Fruit fly (Drosophila melanogaster) whole organism, embryonic: ENCODE data around the gene ct.

Experiments used
- Atf6 ChIP-seq: fragments of 200-800 bp; sonication (Bioruptor generic); IDR thresholded peaks from 2 replicates; pipeline ENCODE4 v1.3.6; 2022; ENCODE audit warnings: missing biosample characterization, missing genetic modification characterization
- CG10462 ChIP-seq: fragments of 200-800 bp; sonication (Bioruptor generic); optimal IDR thresholded peaks from 2 replicates; lab custom pipeline; 2016; ENCODE audit warnings: missing biosample characterization, missing genetic modification characterization
- CG10654 ChIP-seq: fragments of 200-800 bp; sonication (Bioruptor generic); optimal IDR thresholded peaks from 2 replicates; lab custom pipeline; 2016; ENCODE audit warnings: missing biosample characterization, missing genetic modification characterization
- CG12391 ChIP-seq: fragments of 200-800 bp; sonication (Bioruptor generic); optimal IDR thresholded peaks from 3 replicates; lab custom pipeline; 2018; ENCODE audit warnings: missing biosample characterization, mild to moderate bottlenecking, missing genetic modification characterization, moderate library complexity
- CG12659 ChIP-seq: fragments of 200-800 bp; sonication (Bioruptor generic); optimal IDR thresholded peaks from 3 replicates; lab custom pipeline; 2017; ENCODE audit warnings: mild to moderate bottlenecking, missing biosample characterization, missing genetic modification reagents, missing genetic modification characterization
- CG12744 ChIP-seq: fragments of 200-800 bp; sonication (Bioruptor generic); optimal IDR thresholded peaks from 2 replicates; lab custom pipeline; 2016; ENCODE audit warnings: missing biosample characterization, missing genetic modification characterization
- CG13894 ChIP-seq: fragments of 200-800 bp; sonication (Bioruptor generic); optimal IDR thresholded peaks from 3 replicates; lab custom pipeline; 2018; ENCODE audit warnings: missing biosample characterization, mild to moderate bottlenecking, missing genetic modification characterization, moderate library complexity
- CG15011 ChIP-seq: fragments of 200-800 bp; sonication (Bioruptor generic); optimal IDR thresholded peaks from 3 replicates; lab custom pipeline; 2018; ENCODE audit warnings: missing biosample characterization, mild to moderate bottlenecking, missing genetic modification characterization
- CG15073 ChIP-seq: fragments of 200-800 bp; sonication (Bioruptor generic); optimal IDR thresholded peaks from 2 replicates; lab custom pipeline; 2016; ENCODE audit warnings: missing biosample characterization, missing genetic modification characterization
- CG1602 ChIP-seq: fragments of 200-800 bp; sonication (Bioruptor generic); optimal IDR thresholded peaks from 3 replicates; lab custom pipeline; 2016; ENCODE audit warnings: missing biosample characterization, missing genetic modification characterization
- CG17186 ChIP-seq: fragments of 200-800 bp; sonication (Bioruptor generic); optimal IDR thresholded peaks from 3 replicates; lab custom pipeline; 2017; ENCODE audit warnings: missing biosample characterization, missing genetic modification reagents, missing genetic modification characterization
- CG17802 ChIP-seq: fragments of 200-800 bp; sonication (Bioruptor generic); optimal IDR thresholded peaks from 2 replicates; lab custom pipeline; 2018; ENCODE audit warnings: missing biosample characterization, mild to moderate bottlenecking, missing genetic modification characterization, moderate library complexity
- CG17829 ChIP-seq: fragments of 200-800 bp; optimal IDR thresholded peaks from 2 replicates; lab custom pipeline; 2019; ENCODE audit warnings: missing biosample characterization, mild to moderate bottlenecking, missing genetic modification characterization, moderate library complexity
- CG2202 ChIP-seq: fragments of 200-800 bp; sonication (Bioruptor generic); optimal IDR thresholded peaks from 2 replicates; lab custom pipeline; 2018; ENCODE audit warnings: missing biosample characterization, mild to moderate bottlenecking, missing genetic modification characterization
- CG34376 ChIP-seq: fragments of 200-800 bp; sonication (Bioruptor generic); optimal IDR thresholded peaks from 2 replicates; lab custom pipeline; 2018; ENCODE audit warnings: missing biosample characterization, mild to moderate bottlenecking, missing genetic modification characterization
- CG34422 ChIP-seq: fragments of 200-800 bp; sonication (Bioruptor generic); IDR thresholded peaks from 3 replicates; pipeline ENCODE4 v1.3.6; 2022; ENCODE audit warnings: missing biosample characterization, missing genetic modification characterization
- CG43689 ChIP-seq: fragments of 200-800 bp; sonication (Bioruptor generic); IDR thresholded peaks from 2 replicates; pipeline ENCODE4 v1.3.6; 2022; ENCODE audit warnings: missing biosample characterization, missing genetic modification characterization
- CG4617 ChIP-seq: fragments of 200-800 bp; sonication (Bioruptor generic); optimal IDR thresholded peaks from 3 replicates; lab custom pipeline; 2016; ENCODE audit warnings: missing biosample characterization, missing genetic modification characterization, borderline replicate concordance
- CG8290 ChIP-seq, 3 experiments: fragments of 200-800 bp; sonication (Bioruptor generic); optimal IDR thresholded peaks; 2 replicates each; lab custom pipeline; 2016 to 2019; ENCODE audit warnings: missing biosample characterization in 3 of 3, missing genetic modification characterization in 3 of 3, mild to moderate bottlenecking in 2 of 3, moderate library complexity in 1 of 3
- CG9876 ChIP-seq: fragments of 200-800 bp; sonication (Bioruptor generic); optimal IDR thresholded peaks from 2 replicates; lab custom pipeline; 2016; ENCODE audit warnings: missing biosample characterization, missing genetic modification characterization
- CrebB ChIP-seq: fragments of 200-800 bp; sonication (Bioruptor generic); optimal IDR thresholded peaks from 3 replicates; lab custom pipeline; 2018; ENCODE audit warnings: missing biosample characterization, mild to moderate bottlenecking, missing genetic modification characterization
- Hr39 ChIP-seq: fragments of >200 bp; optimal IDR thresholded peaks from 2 replicates; lab custom pipeline; 2017
- Lpt ChIP-seq: fragments of >200 bp; optimal IDR thresholded peaks from 2 replicates; lab custom pipeline; 2018; ENCODE audit warnings: missing biosample characterization, missing genetic modification characterization
- Mad ChIP-seq: fragments of 200-800 bp; sonication (Bioruptor generic); optimal IDR thresholded peaks from 2 replicates; lab custom pipeline; 2016; ENCODE audit warnings: missing biosample characterization, missing genetic modification characterization
- Mrtf ChIP-seq: fragments of 200-800 bp; sonication (Bioruptor generic); IDR thresholded peaks from 3 replicates; pipeline ENCODE4 v1.3.6; 2022; ENCODE audit warnings: missing biosample characterization, missing genetic modification characterization
- NC2α ChIP-seq: fragments of 200-800 bp; sonication (Bioruptor generic); optimal IDR thresholded peaks from 2 replicates; lab custom pipeline; 2016; ENCODE audit warnings: missing biosample characterization, missing genetic modification characterization
- NK7.1 ChIP-seq: fragments of 200-800 bp; sonication (Bioruptor generic); optimal IDR thresholded peaks from 3 replicates; lab custom pipeline; 2016; ENCODE audit warnings: missing biosample characterization, missing genetic modification characterization
- Nf-YA ChIP-seq: fragments of 200-800 bp; sonication (Bioruptor generic); IDR thresholded peaks from 2 replicates; pipeline ENCODE4 v1.3.6; 2022; ENCODE audit warnings: missing biosample characterization, missing genetic modification characterization
- Sry-β ChIP-seq: fragments of 200-800 bp; sonication (Bioruptor generic); optimal IDR thresholded peaks from 2 replicates; lab custom pipeline; 2018; ENCODE audit warnings: missing biosample characterization, mild to moderate bottlenecking, missing genetic modification characterization, moderate library complexity
- Tbp ChIP-seq: fragments of >200 bp; optimal IDR thresholded peaks from 2 replicates; lab custom pipeline; 2018; ENCODE audit warnings: missing biosample characterization, missing genetic modification characterization
- ac ChIP-seq: fragments of 200-800 bp; sonication (Bioruptor generic); optimal IDR thresholded peaks from 3 replicates; lab custom pipeline; 2017; ENCODE audit warnings: missing biosample characterization, mild to moderate bottlenecking, missing genetic modification characterization
- ase ChIP-seq: fragments of 200-800 bp; sonication (Bioruptor generic); IDR thresholded peaks from 3 replicates; pipeline ENCODE4 v1.3.6; 2022; ENCODE audit warnings: missing biosample characterization, missing genetic modification characterization
- cg ChIP-seq: fragments of 200-800 bp; sonication (Bioruptor generic); optimal IDR thresholded peaks from 3 replicates; lab custom pipeline; 2019; ENCODE audit warnings: missing biosample characterization, mild to moderate bottlenecking, missing genetic modification characterization, moderate library complexity
- crc ChIP-seq: fragments of 200-800 bp; sonication (Bioruptor generic); optimal IDR thresholded peaks from 2 replicates; lab custom pipeline; 2016; ENCODE audit warnings: missing biosample characterization, missing genetic modification characterization
- crp ChIP-seq, 2 experiments: fragments of 200-800 bp; sonication (Bioruptor generic); optimal IDR thresholded peaks; 2 replicates in 1 of 2; 3 replicates in 1 of 2; lab custom pipeline; 2017; ENCODE audit warnings: missing biosample characterization in 2 of 2, missing genetic modification characterization in 2 of 2, mild to moderate bottlenecking in 1 of 2, moderate library complexity in 1 of 2
- danr ChIP-seq: fragments of 200-800 bp; sonication (Bioruptor generic); IDR thresholded peaks from 2 replicates; pipeline ENCODE4 v1.3.6; 2022; ENCODE audit warnings: missing biosample characterization, missing genetic modification characterization
- dimm ChIP-seq: fragments of 200-800 bp; sonication (Bioruptor generic); IDR thresholded peaks from 2 replicates; pipeline ENCODE4 v1.3.6; 2022; ENCODE audit warnings: missing biosample characterization, missing genetic modification characterization
- dmrt11E ChIP-seq: fragments of 200-800 bp; sonication (Bioruptor generic); optimal IDR thresholded peaks from 3 replicates; lab custom pipeline; 2018; ENCODE audit warnings: missing biosample characterization, mild to moderate bottlenecking, missing genetic modification characterization, moderate library complexity
- eve ChIP-seq, 2 experiments: fragments of >200 bp; optimal IDR thresholded peaks; 2 replicates each; lab custom pipeline; 2017; ENCODE audit warnings: missing biosample characterization in 2 of 2, missing genetic modification characterization in 2 of 2
- gcm ChIP-seq: fragments of 200-800 bp; sonication (Bioruptor generic); optimal IDR thresholded peaks from 2 replicates; lab custom pipeline; 2019; ENCODE audit warnings: missing biosample characterization, mild to moderate bottlenecking, missing genetic modification characterization, moderate library complexity
- gem ChIP-seq: fragments of 200-800 bp; sonication (Bioruptor generic); optimal IDR thresholded peaks from 2 replicates; lab custom pipeline; 2019; ENCODE audit warnings: missing biosample characterization, mild to moderate bottlenecking, missing genetic modification characterization, moderate library complexity
- jing ChIP-seq: fragments of 200-800 bp; sonication (Bioruptor generic); optimal IDR thresholded peaks from 2 replicates; lab custom pipeline; 2018; ENCODE audit warnings: missing biosample characterization, mild to moderate bottlenecking, missing genetic modification characterization
- luna ChIP-seq: fragments of 200-800 bp; sonication (Bioruptor generic); optimal IDR thresholded peaks from 2 replicates; lab custom pipeline; 2016; ENCODE audit warnings: missing biosample characterization, missing genetic modification characterization
- mld ChIP-seq: fragments of 200-800 bp; sonication (Bioruptor generic); IDR thresholded peaks from 3 replicates; pipeline ENCODE4 v1.3.6; 2022; ENCODE audit warnings: missing biosample characterization, missing genetic modification characterization; ENCODE audit not compliant: partially characterized antibody
- onecut ChIP-seq: fragments of 200-800 bp; sonication (Bioruptor generic); IDR thresholded peaks from 2 replicates; pipeline ENCODE4 v1.3.6; 2022; ENCODE audit warnings: missing biosample characterization, missing genetic modification characterization
- org-1 ChIP-seq: fragments of 200-800 bp; sonication (Bioruptor generic); optimal IDR thresholded peaks from 2 replicates; lab custom pipeline; 2017; ENCODE audit warnings: missing biosample characterization, missing genetic modification characterization
- pan ChIP-seq, 4 experiments: fragments of >200 bp in 3 of 4; fragments of 200-800 bp in 1 of 4; sonication (Bioruptor generic) in 1 of 4; optimal IDR thresholded peaks in 3 of 4; IDR thresholded peaks in 1 of 4; 2 replicates each; pipeline versions ENCODE4 v1.3.6 to Lab custom; 2017 to 2022; ENCODE audit warnings: missing biosample characterization in 2 of 4, missing genetic modification characterization in 2 of 4, mixed read lengths in 1 of 4
- sr ChIP-seq: fragments of 200-800 bp; sonication (Bioruptor generic); IDR thresholded peaks from 3 replicates; pipeline ENCODE4 v1.3.6; 2022; ENCODE audit warnings: missing biosample characterization, missing genetic modification characterization
- tgo ChIP-seq: fragments of 200-800 bp; sonication (Bioruptor generic); IDR thresholded peaks from 3 replicates; pipeline ENCODE4 v1.3.6; 2022; ENCODE audit warnings: missing biosample characterization, missing genetic modification characterization
- tx ChIP-seq: fragments of 200-800 bp; sonication (Bioruptor generic); optimal IDR thresholded peaks from 2 replicates; lab custom pipeline; 2016; ENCODE audit warnings: missing biosample characterization, missing genetic modification characterization
- zf30C ChIP-seq: fragments of 200-800 bp; sonication (Bioruptor generic); optimal IDR thresholded peaks from 3 replicates; lab custom pipeline; 2018; ENCODE audit warnings: missing biosample characterization, mild to moderate bottlenecking, missing genetic modification characterization

Gene ct

dm6 chrX:7690683-7691082, 82.5 kb downstream of the ct start (continued):
- peak; percentile 19 for TF ChIP-seq CG10654 (GFP tag; lab: Kevin White, UChicago)
- TF ChIP-seq CG17829 = no peak
- TF ChIP-seq Sry-β (GFP tag; lab: Kevin White, UChicago) = no peak
- TF ChIP-seq CG15011 (GFP tag; lab: Kevin White, UChicago) = peak; percentile 45
- TF ChIP-seq gcm (GFP tag; lab: Kevin White, UChicago) = peak; percentile 74
- TF ChIP-seq tx (GFP tag; lab: Kevin White, UChicago) = no peak
- TF ChIP-seq luna (GFP tag; lab: Kevin White, UChicago) = peak; percentile 21
- TF ChIP-seq onecut = peak; percentile 64; the same call in 1 of the 2 replicates
- TF ChIP-seq sr = no peak
- TF ChIP-seq CG12391 (tag; lab: Kevin White, UChicago) = peak; percentile 24
- no peak for TF ChIP-seq CG1602 (GFP tag; lab: Kevin White, UChicago)
- peak; percentile 60 for TF ChIP-seq CG12659 (GFP tag; lab: Kevin White, UChicago)
- TF ChIP-seq CG4617 = no peak
- no peak for TF ChIP-seq Nf-YA (GFP tag; lab: Robert Waterston, UW)
- TF ChIP-seq CG8290 (GFP tag; optimal IDR thresholded peaks at IDR 0.05; lab: Kevin White, UChicago) = no peak
- peak in 1 of 2 experiments; percentile 45 for TF ChIP-seq CG8290 (tag; optimal IDR thresholded peaks at IDR 0.05; lab: Kevin White, UChicago)
- peak; percentile 6 for TF ChIP-seq CG12744 (GFP tag; lab: Kevin White, UChicago)
- peak; percentile 43 for TF ChIP-seq CG2202 (tag; lab: Kevin White, UChicago)
- no peak for TF ChIP-seq NC2α (GFP tag; lab: Kevin White, UChicago)
- TF ChIP-seq dimm = no peak
- no peak for TF ChIP-seq ac (GFP tag; lab: Kevin White, UChicago)
- TF ChIP-seq CG34422 (GFP tag; lab: Robert Waterston, UW) = peak; percentile 17; the same call in 1 of the 3 replicates
- TF ChIP-seq gem (tag; lab: Kevin White, UChicago) = no peak
- no peak for TF ChIP-seq Lpt (GFP tag; lab: Kevin White, UChicago)
- peak; percentile 66 for TF ChIP-seq zf30C (GFP tag; lab: Kevin White, UChicago)
- no peak for TF ChIP-seq Tbp (GFP tag; lab: Kevin White, UChicago)
- no peak for TF ChIP-seq jing (GFP tag; lab: Kevin White, UChicago)
- no peak for TF ChIP-seq Mad (GFP tag; lab: Kevin White, UChicago)
- TF ChIP-seq CG17186 = no peak
- no peak for TF ChIP-seq CG10462 (GFP tag; lab: Kevin White, UChicago)
- no peak for TF ChIP-seq mld
- peak; percentile 16; the same call in 1 of the 3 replicates for TF ChIP-seq tgo
- peak; percentile 29 for TF ChIP-seq cg
- TF ChIP-seq Hr39 (lab: Kevin White, UChicago) = no peak
- TF ChIP-seq eve (GFP tag; optimal IDR thresholded peaks at IDR 0.05; lab: Kevin White, UChicago) = no peak
- TF ChIP-seq CG15073 (GFP tag; lab: Kevin White, UChicago) = no peak
- TF ChIP-seq NK7.1 (GFP tag; lab: Kevin White, UChicago) = peak; percentile 22
- TF ChIP-seq Atf6 (GFP tag; lab: Robert Waterston, UW) = peak; percentile 87
- no peak for TF ChIP-seq ase (GFP tag; lab: Robert Waterston, UW)
- no peak for TF ChIP-seq org-1
- TF ChIP-seq Mrtf (GFP tag; lab: Robert Waterston, UW) = no peak
- TF ChIP-seq dmrt11E = no peak
- TF ChIP-seq CG43689 (GFP tag; lab: Robert Waterston, UW) = no peak
- TF ChIP-seq CG34376 = peak; percentile 79
- no peak for TF ChIP-seq crc (GFP tag; lab: Kevin White, UChicago)
- TF ChIP-seq CG13894 (tag; lab: Kevin White, UChicago) = no peak
- no peak for TF ChIP-seq danr
- no peak for TF ChIP-seq CG17802 (tag; lab: Kevin White, UChicago)
- TF ChIP-seq CrebB (tag; lab: Kevin White, UChicago) = peak; percentile 75
- TF ChIP-seq CG9876 (GFP tag; lab: Kevin White, UChicago) = no peak
- TF ChIP-seq pan (optimal IDR thresholded peaks at IDR 0.05; lab: Kevin White, UChicago) = no peak
- TF ChIP-seq pan (GFP tag; optimal IDR thresholded peaks at IDR 0.05 in 1 of 2, IDR thresholded peaks at IDR 0.05 in 1 of 2) = peak in 1 of 2 experiments; percentile 5
- no peak for TF ChIP-seq crp (GFP tag; optimal IDR thresholded peaks at IDR 0.05; lab: Kevin White, UChicago)
